Fruit fly (Drosophila melanogaster) whole organism, embryonic: ENCODE data around the gene CG3149.

ENCODE experiments used
- Asciz ChIP-seq: fragments of 200-800 bp; sonication (Bioruptor generic); optimal IDR thresholded peaks from 2 replicates; lab custom pipeline; 2017; ENCODE audit warnings: missing biosample characterization, mild to moderate bottlenecking, missing genetic modification characterization, missing genetic modification reagents
- Atf3 ChIP-seq: fragments of 200-800 bp; sonication (Bioruptor generic); optimal IDR thresholded peaks from 3 replicates; lab custom pipeline; 2016; ENCODE audit warnings: missing biosample characterization, missing genetic modification characterization
- Awh ChIP-seq: fragments of 200-800 bp; sonication (Bioruptor generic); IDR thresholded peaks from 2 replicates; pipeline ENCODE4, ENCODE4 v1.3.6; 2022; ENCODE audit warnings: missing biosample characterization, missing genetic modification characterization
- C15 ChIP-seq: fragments of 200-800 bp; sonication (Bioruptor generic); IDR thresholded peaks from 3 replicates; pipeline ENCODE4 v1.3.6; 2022; ENCODE audit warnings: missing biosample characterization, missing genetic modification characterization
- CG10462 ChIP-seq: fragments of 200-800 bp; sonication (Bioruptor generic); optimal IDR thresholded peaks from 2 replicates; lab custom pipeline; 2016; ENCODE audit warnings: missing biosample characterization, missing genetic modification characterization
- CG11560 ChIP-seq: fragments of 200-800 bp; sonication (Bioruptor generic); IDR thresholded peaks from 3 replicates; pipeline ENCODE4 v1.3.6; 2022; ENCODE audit warnings: missing biosample characterization, missing genetic modification characterization
- CG15479 ChIP-seq: fragments of 200-800 bp; sonication (Bioruptor generic); optimal IDR thresholded peaks from 3 replicates; lab custom pipeline; 2019; ENCODE audit warnings: missing biosample characterization, mild to moderate bottlenecking, missing genetic modification characterization, moderate library complexity
- CG17802 ChIP-seq: fragments of 200-800 bp; sonication (Bioruptor generic); optimal IDR thresholded peaks from 2 replicates; lab custom pipeline; 2018; ENCODE audit warnings: missing biosample characterization, mild to moderate bottlenecking, missing genetic modification characterization, moderate library complexity
- CG18599 ChIP-seq: fragments of 200-800 bp; sonication (Bioruptor generic); optimal IDR thresholded peaks from 3 replicates; lab custom pipeline; 2017; ENCODE audit warnings: missing biosample characterization, missing genetic modification characterization, mild to moderate bottlenecking, moderate library complexity, missing genetic modification reagents
- CG18619 ChIP-seq: fragments of 200-800 bp; sonication (Bioruptor generic); optimal IDR thresholded peaks from 3 replicates; lab custom pipeline; 2017; ENCODE audit warnings: missing biosample characterization, mild to moderate bottlenecking, missing genetic modification characterization
- CG34224 ChIP-seq: fragments of 200-800 bp; sonication (Bioruptor generic); IDR thresholded peaks from 3 replicates; pipeline ENCODE4 v1.3.6; 2022; ENCODE audit warnings: missing biosample characterization, missing genetic modification characterization; ENCODE audit not compliant: partially characterized antibody
- CG3847 ChIP-seq: fragments of 200-800 bp; sonication (Bioruptor generic); IDR thresholded peaks from 2 replicates; pipeline ENCODE4 v1.3.6; 2022; ENCODE audit warnings: missing biosample characterization, missing genetic modification characterization
- CG42726 ChIP-seq: fragments of 200-800 bp; sonication (Bioruptor generic); IDR thresholded peaks from 2 replicates; pipeline ENCODE4 v1.3.6; 2022; ENCODE audit warnings: missing biosample characterization, missing genetic modification characterization; ENCODE audit not compliant: partially characterized antibody
- CG43689 ChIP-seq: fragments of 200-800 bp; sonication (Bioruptor generic); IDR thresholded peaks from 2 replicates; pipeline ENCODE4 v1.3.6; 2022; ENCODE audit warnings: missing biosample characterization, missing genetic modification characterization
- CG4424 ChIP-seq: fragments of 200-800 bp; sonication (Bioruptor generic); optimal IDR thresholded peaks from 3 replicates; lab custom pipeline; 2016; ENCODE audit warnings: missing biosample characterization, missing genetic modification characterization
- CG6765 ChIP-seq: fragments of 200-800 bp; sonication (Bioruptor generic); optimal IDR thresholded peaks from 3 replicates; lab custom pipeline; 2017; ENCODE audit warnings: missing biosample characterization, mild to moderate bottlenecking, missing genetic modification characterization
- CkIIα-i1 ChIP-seq: fragments of 200-800 bp; sonication (Bioruptor generic); IDR thresholded peaks from 2 replicates; pipeline ENCODE4 v1.3.6; 2022; ENCODE audit warnings: missing biosample characterization, missing genetic modification characterization
- CrebB ChIP-seq: fragments of 200-800 bp; sonication (Bioruptor generic); optimal IDR thresholded peaks from 3 replicates; lab custom pipeline; 2018; ENCODE audit warnings: missing biosample characterization, mild to moderate bottlenecking, missing genetic modification characterization
- D ChIP-seq, 2 experiments: fragments of 200-800 bp in 1 of 2; fragments of >200 bp in 1 of 2; sonication (Bioruptor generic) in 1 of 2; optimal IDR thresholded peaks; 2 replicates in 1 of 2; 3 replicates in 1 of 2; lab custom pipeline; 2017; ENCODE audit warnings: mild to moderate bottlenecking in 1 of 2, missing biosample characterization in 1 of 2, missing genetic modification characterization in 1 of 2, missing genetic modification reagents in 1 of 2
- Dad ChIP-seq: fragments of 200-800 bp; sonication (Bioruptor generic); optimal IDR thresholded peaks from 3 replicates; lab custom pipeline; 2016; ENCODE audit warnings: missing biosample characterization, missing genetic modification characterization
- Hmr ChIP-seq: fragments of 200-800 bp; sonication (Bioruptor generic); optimal IDR thresholded peaks from 3 replicates; lab custom pipeline; 2017; ENCODE audit warnings: mild to moderate bottlenecking, missing biosample characterization, missing genetic modification reagents, missing genetic modification characterization
- MBD-R2 ChIP-seq: fragments of 200-800 bp; sonication (Bioruptor generic); IDR thresholded peaks from 2 replicates; pipeline ENCODE4 v1.3.6; 2022; ENCODE audit warnings: missing biosample characterization, missing genetic modification characterization
- Mad ChIP-seq: fragments of 200-800 bp; sonication (Bioruptor generic); optimal IDR thresholded peaks from 2 replicates; lab custom pipeline; 2016; ENCODE audit warnings: missing biosample characterization, missing genetic modification characterization
- Max ChIP-seq: fragments of 200-800 bp; sonication (Bioruptor generic); optimal IDR thresholded peaks from 2 replicates; lab custom pipeline; 2016; ENCODE audit warnings: missing biosample characterization, mild to moderate bottlenecking, missing genetic modification characterization
- Mes4 ChIP-seq: fragments of 200-800 bp; sonication (Bioruptor generic); optimal IDR thresholded peaks from 2 replicates; lab custom pipeline; 2016; ENCODE audit warnings: missing biosample characterization, missing genetic modification characterization
- NfI ChIP-seq: fragments of 200-800 bp; sonication (Bioruptor generic); optimal IDR thresholded peaks from 3 replicates; lab custom pipeline; 2018; ENCODE audit warnings: missing biosample characterization, mild to moderate bottlenecking, missing genetic modification characterization, moderate library complexity
- YL-1 ChIP-seq: fragments of 200-800 bp; sonication (Bioruptor generic); optimal IDR thresholded peaks from 3 replicates; lab custom pipeline; 2017; ENCODE audit warnings: missing biosample characterization, mild to moderate bottlenecking, missing genetic modification characterization
- abd-A ChIP-seq: fragments of 200-800 bp; sonication (Bioruptor generic); optimal IDR thresholded peaks from 3 replicates; lab custom pipeline; 2019; ENCODE audit warnings: missing biosample characterization, mild to moderate bottlenecking, missing genetic modification characterization, moderate library complexity
- ap ChIP-seq: fragments of 200-800 bp; sonication (Bioruptor generic); IDR thresholded peaks from 2 replicates; pipeline ENCODE4 v1.3.6; 2022; ENCODE audit warnings: missing biosample characterization, missing genetic modification characterization
- bowl ChIP-seq: fragments of 200-800 bp; sonication (Bioruptor generic); IDR thresholded peaks from 2 replicates; pipeline ENCODE4 v1.3.6; 2022; ENCODE audit warnings: missing biosample characterization, missing genetic modification characterization
- br ChIP-seq: fragments of >200 bp; optimal IDR thresholded peaks from 2 replicates; lab custom pipeline; 2017
- chm ChIP-seq: fragments of 200-800 bp; sonication (Bioruptor generic); IDR thresholded peaks from 2 replicates; pipeline ENCODE4 v1.3.6; 2022; ENCODE audit warnings: missing biosample characterization, missing genetic modification characterization
- ci ChIP-seq: fragments of 200-800 bp; sonication (Bioruptor generic); IDR thresholded peaks from 3 replicates; pipeline ENCODE4 v1.3.6; 2022; ENCODE audit warnings: missing biosample characterization, missing genetic modification characterization
- dan ChIP-seq: fragments of 200-800 bp; sonication (Bioruptor generic); IDR thresholded peaks from 2 replicates; pipeline ENCODE4 v1.3.6; 2022; ENCODE audit warnings: missing biosample characterization, missing genetic modification characterization
- danr ChIP-seq: fragments of 200-800 bp; sonication (Bioruptor generic); IDR thresholded peaks from 2 replicates; pipeline ENCODE4 v1.3.6; 2022; ENCODE audit warnings: missing biosample characterization, missing genetic modification characterization
- dati ChIP-seq: fragments of 200-800 bp; sonication (Bioruptor generic); IDR thresholded peaks from 2 replicates; pipeline ENCODE4 v1.3.6; 2022; ENCODE audit warnings: missing biosample characterization, missing genetic modification characterization
- fru ChIP-seq: fragments of >200 bp; optimal IDR thresholded peaks from 2 replicates; lab custom pipeline; 2017
- gce ChIP-seq: fragments of 200-800 bp; sonication (Bioruptor generic); IDR thresholded peaks from 3 replicates; pipeline ENCODE4 v1.3.6; 2022; ENCODE audit warnings: missing biosample characterization, missing genetic modification characterization
- jigr1 ChIP-seq: fragments of 200-800 bp; sonication (Bioruptor generic); IDR thresholded peaks from 3 replicates; pipeline ENCODE4 v1.3.6; 2022; ENCODE audit warnings: missing biosample characterization, missing genetic modification characterization
- klu ChIP-seq: fragments of 200-800 bp; sonication (Bioruptor generic); IDR thresholded peaks from 2 replicates; pipeline ENCODE4 v1.3.6; 2022; ENCODE audit warnings: missing biosample characterization, missing genetic modification characterization
- lmd ChIP-seq: fragments of 200-800 bp; sonication (Bioruptor generic); IDR thresholded peaks from 2 replicates; pipeline ENCODE4 v1.3.6; 2022; ENCODE audit warnings: missing biosample characterization, missing genetic modification characterization
- mam ChIP-seq: fragments of 200-800 bp; sonication (Bioruptor generic); optimal IDR thresholded peaks from 3 replicates; lab custom pipeline; 2016; ENCODE audit warnings: missing biosample characterization, missing genetic modification characterization
- mld ChIP-seq: fragments of 200-800 bp; sonication (Bioruptor generic); IDR thresholded peaks from 3 replicates; pipeline ENCODE4 v1.3.6; 2022; ENCODE audit warnings: missing biosample characterization, missing genetic modification characterization; ENCODE audit not compliant: partially characterized antibody
- nau ChIP-seq: fragments of 200-800 bp; sonication (Bioruptor generic); optimal IDR thresholded peaks from 3 replicates; lab custom pipeline; 2017; ENCODE audit warnings: missing biosample characterization, mild to moderate bottlenecking, missing genetic modification characterization, missing genetic modification reagents
- repo ChIP-seq: fragments of 200-800 bp; sonication (Bioruptor generic); optimal IDR thresholded peaks from 2 replicates; lab custom pipeline; 2016; ENCODE audit warnings: missing biosample characterization, missing genetic modification characterization
- ro ChIP-seq: fragments of 200-800 bp; sonication (Bioruptor generic); IDR thresholded peaks from 2 replicates; pipeline ENCODE4 v1.3.6; 2022; ENCODE audit warnings: missing biosample characterization, missing genetic modification characterization
- sc ChIP-seq, 3 experiments: fragments of >200 bp in 2 of 3; fragments of 200-800 bp in 1 of 3; sonication (Bioruptor generic) in 1 of 3; optimal IDR thresholded peaks; 2 replicates in 2 of 3; 3 replicates in 1 of 3; lab custom pipeline; 2017; ENCODE audit warnings: mild to moderate bottlenecking in 1 of 3, missing biosample characterization in 1 of 3, missing genetic modification characterization in 1 of 3, missing genetic modification reagents in 1 of 3
- sd ChIP-seq: fragments of 200-800 bp; sonication (Bioruptor generic); optimal IDR thresholded peaks from 3 replicates; lab custom pipeline; 2018; ENCODE audit warnings: missing biosample characterization, mild to moderate bottlenecking, missing genetic modification characterization, moderate library complexity
- stc ChIP-seq: fragments of 200-800 bp; sonication (Bioruptor generic); IDR thresholded peaks from 2 replicates; pipeline ENCODE4 v1.3.6; 2022; ENCODE audit warnings: missing biosample characterization, missing genetic modification characterization
- sug ChIP-seq: fragments of 200-800 bp; optimal IDR thresholded peaks from 2 replicates; lab custom pipeline; 2019; ENCODE audit warnings: missing biosample characterization, mild to moderate bottlenecking, missing genetic modification characterization, moderate library complexity

The CG3149 gene

dm6 chrX:5696436-5697022 lies 1.5 kb upstream of the CG3149 start (continued):
- TF ChIP-seq sug (tag; lab: Kevin White, UChicago): peak; percentile 50
- TF ChIP-seq Mes4 (GFP tag; lab: Kevin White, UChicago): peak; percentile 98
- TF ChIP-seq C15 (GFP tag; lab: Robert Waterston, UW): peak; percentile 87; the same call in 2 of the 3 replicates
- TF ChIP-seq br (lab: Kevin White, UChicago): no peak
- peak; percentile 91 for TF ChIP-seq Max (GFP tag; lab: Kevin White, UChicago)
- TF ChIP-seq abd-A (tag; lab: Kevin White, UChicago): peak; percentile 18
- peak; percentile 94 for TF ChIP-seq ap (GFP tag; lab: Robert Waterston, UW)
- TF ChIP-seq Asciz (GFP tag; lab: Kevin White, UChicago): peak; percentile 89
- peak; percentile 89 for TF ChIP-seq CkIIα-i1
- TF ChIP-seq Dad (GFP tag; lab: Kevin White, UChicago): peak; percentile 97
- TF ChIP-seq CG11560 (tag; lab: Robert Waterston, UW): peak; percentile 86
- peak; percentile 85 for TF ChIP-seq YL-1 (GFP tag; lab: Kevin White, UChicago)
- TF ChIP-seq CG17802: peak; percentile 85
- peak; percentile 94 for TF ChIP-seq dan (GFP tag; lab: Robert Waterston, UW)
- peak; percentile 95 for TF ChIP-seq NfI (GFP tag; lab: Kevin White, UChicago)
- peak; percentile 89 for TF ChIP-seq bowl (GFP tag; lab: Robert Waterston, UW)
- TF ChIP-seq CG18619 (GFP tag; lab: Kevin White, UChicago): peak; percentile 94
- TF ChIP-seq klu (GFP tag; lab: Robert Waterston, UW): peak; percentile 89
- peak; percentile 94 for TF ChIP-seq dati
- TF ChIP-seq sd (tag; lab: Kevin White, UChicago): peak; percentile 76
- peak; percentile 94 for TF ChIP-seq danr
- peak; percentile 61 for TF ChIP-seq CG15479 (GFP tag; lab: Kevin White, UChicago)
- peak; percentile 94 for TF ChIP-seq CG43689 (GFP tag; lab: Robert Waterston, UW)
- TF ChIP-seq mam (GFP tag; lab: Kevin White, UChicago): peak; percentile 96
- TF ChIP-seq fru (lab: Kevin White, UChicago): no peak
- peak; percentile 92 for TF ChIP-seq CG3847 (GFP tag; lab: Robert Waterston, UW)
- peak; percentile 83 for TF ChIP-seq jigr1
- no peak for TF ChIP-seq CG34224
- TF ChIP-seq gce: peak; percentile 94
- TF ChIP-seq ci (GFP tag; lab: Robert Waterston, UW): peak; percentile 99
- TF ChIP-seq sc (optimal IDR thresholded peaks at IDR 0.05; lab: Kevin White, UChicago): no peak
- TF ChIP-seq sc (GFP tag; optimal IDR thresholded peaks at IDR 0.05; lab: Kevin White, UChicago): peak; percentile 68
- no peak for TF ChIP-seq D (optimal IDR thresholded peaks at IDR 0.05; lab: Kevin White, UChicago)
- peak; percentile 97 for TF ChIP-seq D (GFP tag; optimal IDR thresholded peaks at IDR 0.05; lab: Kevin White, UChicago)
- TF ChIP-seq stc (GFP tag; lab: Robert Waterston, UW): peak; percentile 93
- peak; percentile 98 for TF ChIP-seq CG4424 (GFP tag; lab: Kevin White, UChicago)
- peak; percentile 69 for TF ChIP-seq CG6765
- peak; percentile 93 for TF ChIP-seq Hmr (GFP tag; lab: Kevin White, UChicago)
- no peak for TF ChIP-seq mld (GFP tag; lab: Robert Waterston, UW)
- TF ChIP-seq CG42726 (GFP tag; lab: Robert Waterston, UW): no peak
- TF ChIP-seq CG10462: peak; percentile 97
- TF ChIP-seq nau (GFP tag; lab: Kevin White, UChicago): peak; percentile 84
- TF ChIP-seq lmd (GFP tag; lab: Robert Waterston, UW): peak; percentile 96
- peak; percentile 96 for TF ChIP-seq Awh (GFP tag; lab: Robert Waterston, UW)
- peak; percentile 97 for TF ChIP-seq Atf3 (GFP tag; lab: Kevin White, UChicago)
- TF ChIP-seq CG18599 (GFP tag; lab: Kevin White, UChicago): peak; percentile 94
- peak; percentile 96 for TF ChIP-seq chm (GFP tag; lab: Robert Waterston, UW)
- peak; percentile 83 for TF ChIP-seq MBD-R2 (GFP tag; lab: Robert Waterston, UW)
- TF ChIP-seq CrebB (tag; lab: Kevin White, UChicago): peak; percentile 93
- peak; percentile 81 for TF ChIP-seq ro (GFP tag; lab: Robert Waterston, UW)
- TF ChIP-seq Mad (GFP tag; lab: Kevin White, UChicago): peak; percentile 96
- peak; percentile 97 for TF ChIP-seq repo (GFP tag; lab: Kevin White, UChicago)
